Fruit fly (Drosophila melanogaster): ENCODE measurements around the gene PolZ2.

PolZ2 gene

DNA sequence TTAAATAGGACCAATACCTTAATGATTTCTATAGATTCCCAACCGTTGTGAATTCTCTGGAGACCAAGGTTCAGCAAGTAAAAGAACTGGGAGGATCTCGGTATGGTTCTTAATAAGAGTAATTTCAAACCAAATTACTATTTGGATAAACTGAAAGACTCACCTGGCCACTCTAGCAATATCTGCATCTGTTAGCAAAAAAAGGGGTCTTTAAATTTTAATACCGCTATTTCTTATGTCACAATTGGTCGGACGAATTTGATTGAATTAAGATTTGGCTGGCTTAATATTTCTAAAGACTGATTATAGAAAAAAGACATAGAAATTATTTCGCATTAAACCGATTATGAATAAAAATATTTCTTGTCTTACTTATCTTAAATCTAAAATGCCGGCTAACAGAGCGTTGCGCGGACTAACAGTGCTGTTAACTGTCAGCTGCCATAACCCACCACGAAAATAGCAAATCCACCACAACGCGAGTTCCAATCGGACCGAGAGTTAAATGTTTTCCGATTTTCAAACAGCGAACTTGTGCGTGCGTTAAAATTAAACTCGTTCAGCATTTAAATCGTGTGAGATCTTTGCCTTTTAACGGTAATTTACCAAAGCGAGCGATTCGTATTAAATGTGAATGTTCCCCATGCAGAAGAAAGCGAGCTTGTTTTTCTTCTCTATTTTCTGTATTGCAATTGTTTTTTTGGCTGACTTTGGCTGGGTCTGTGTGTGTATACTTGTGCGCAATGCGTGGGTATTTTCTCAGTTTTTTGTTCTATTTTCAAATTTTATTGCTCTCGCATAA, 17.8 kb upstream of the PolZ2 start, which contains the start of gene CRMP (continued):
- TF ChIP-seq Fer1 (GFP tag; optimal IDR thresholded peaks at IDR 0.05) (peak; percentile 36), danr (GFP tag; IDR thresholded peaks at IDR 0.05) (no peak), CG32767 (GFP tag; IDR thresholded peaks at IDR 0.05) (peak; percentile 89), sens (GFP tag) (peak; percentile 7), CG14050 (GFP tag; IDR thresholded peaks at IDR 0.05) (no peak), h (optimal IDR thresholded peaks at IDR 0.05) (no peak), hb (GFP tag; IDR thresholded peaks at IDR 0.05; ENCODE audit: partially characterized antibody) (no peak), CG34224 (GFP tag; IDR thresholded peaks at IDR 0.05; ENCODE audit: partially characterized antibody) (peak; percentile 70), dm (GFP tag; optimal IDR thresholded peaks at IDR 0.05) (no peak), E2f2 (GFP tag; IDR thresholded peaks at IDR 0.05) (no peak), Dfd (GFP tag; optimal IDR thresholded peaks at IDR 0.05) (no peak), nom (GFP tag; optimal IDR thresholded peaks at IDR 0.05) (peak; percentile 46), Deaf1 (tag; optimal IDR thresholded peaks at IDR 0.05) (peak; percentile 62), Atf-2 (GFP tag; optimal IDR thresholded peaks at IDR 0.05) (no peak), Hr39 (optimal IDR thresholded peaks at IDR 0.05) (no peak), CG7963 (GFP tag; IDR thresholded peaks at IDR 0.05; ENCODE audit: partially characterized antibody) (no peak), Hsf (GFP tag; optimal IDR thresholded peaks at IDR 0.05) (no peak), CG17328 (GFP tag; IDR thresholded peaks at IDR 0.05) (0 out of 2 replicates have a peak, but pooled peaks have one; percentile 5), cwo (GFP tag; optimal IDR thresholded peaks at IDR 0.05) (no peak), CG5180 (GFP tag; optimal IDR thresholded peaks at IDR 0.05) (peak; percentile 22), CG15479 (GFP tag; optimal IDR thresholded peaks at IDR 0.05) (peak; percentile 38), ssp (GFP tag; IDR thresholded peaks at IDR 0.05) (no peak), Mes4 (GFP tag; optimal IDR thresholded peaks at IDR 0.05) (no peak), CG10274 (GFP tag; optimal IDR thresholded peaks at IDR 0.05) (no peak), CG10565 (GFP tag; optimal IDR thresholded peaks at IDR 0.05) (no peak), crp (GFP tag; optimal IDR thresholded peaks at IDR 0.05) (peak in 1 of 2 experiments; percentile 60), CG1603 (tag; optimal IDR thresholded peaks at IDR 0.05) (no peak), NC2β (GFP tag; optimal IDR thresholded peaks at IDR 0.05) (no peak), Sox100B (GFP tag; optimal IDR thresholded peaks at IDR 0.05) (no peak), peb (GFP tag; IDR thresholded peaks at IDR 0.05) (no peak), CG11085 (GFP tag; IDR thresholded peaks at IDR 0.05) (no peak), MESR4 (GFP tag; optimal IDR thresholded peaks at IDR 0.05) (peak; percentile 66), CG5953 (GFP tag; IDR thresholded peaks at IDR 0.05) (no peak), cas (GFP tag; IDR thresholded peaks at IDR 0.05) (no peak), Oaz (GFP tag; IDR thresholded peaks at IDR 0.05) (no peak), cg (GFP tag; optimal IDR thresholded peaks at IDR 0.05) (peak; percentile 44), ab (GFP tag; optimal IDR thresholded peaks at IDR 0.05) (no peak), CG18262 (tag; optimal IDR thresholded peaks at IDR 0.05) (peak; percentile 21), chm (GFP tag; IDR thresholded peaks at IDR 0.05) (no peak), CG7839 (tag; optimal IDR thresholded peaks at IDR 0.05) (no peak), hth (optimal IDR thresholded peaks at IDR 0.05) (no peak), Hmr (GFP tag; optimal IDR thresholded peaks at IDR 0.05) (no peak), CG16813 (GFP tag; IDR thresholded peaks at IDR 0.05; ENCODE audit: partially characterized antibody) (no peak), nau (GFP tag; optimal IDR thresholded peaks at IDR 0.05) (no peak), kay (GFP tag; optimal IDR thresholded peaks at IDR 0.05) (no peak), CG12659 (GFP tag; optimal IDR thresholded peaks at IDR 0.05) (peak; percentile 25), ranshi (GFP tag; IDR thresholded peaks at IDR 0.05) (no peak), mam (GFP tag; optimal IDR thresholded peaks at IDR 0.05) (no peak), CG18011 (GFP tag; optimal IDR thresholded peaks at IDR 0.05) (peak; percentile 88), Antp (GFP tag; optimal IDR thresholded peaks at IDR 0.05) (no peak)

All from whole organism, embryonic.